Worm (Caenorhabditis elegans): Measurements from ENCODE around the gene T16G12.8.

- TF ChIP-seq dpl-1 (GFP tag; optimal IDR thresholded peaks at IDR 0.05) (no peak), unc-62 (GFP tag; optimal IDR thresholded peaks at IDR 0.05) (no peak), nhr-11 (tag; optimal IDR thresholded peaks at IDR 0.05) (no peak), ztf-11 (tag; optimal IDR thresholded peaks at IDR 0.05) (no peak), snu-23 (GFP tag; optimal IDR thresholded peaks at IDR 0.05) (no peak), lsy-2 (tag; optimal IDR thresholded peaks at IDR 0.05) (no peak), sptf-1 (tag; optimal IDR thresholded peaks at IDR 0.05) (no peak), F16B12.6 (tag; optimal IDR thresholded peaks at IDR 0.05) (no peak), aha-1 (tag; optimal IDR thresholded peaks at IDR 0.05) (no peak), nhr-77 (tag; optimal IDR thresholded peaks at IDR 0.05) (no peak), skn-1 (tag; optimal IDR thresholded peaks at IDR 0.05) (no peak)
Measured at ce11 chrIII:10101352-10101751, 42.2 kb downstream of the T16G12.8 start, which contains the start of gene kel-10.
